Fruit fly (Drosophila melanogaster): Measurements from ENCODE around the gene Tk.

Gene Tk

dm6 chr3R:11992934-11993670 is 12.2 kb downstream of the Tk start, which contains the start of gene mfas (continued):
- TF ChIP-seq CG10979 (tag; optimal IDR thresholded peaks at IDR 0.05) (no peak), sens (GFP tag) (peak; percentile 66), maf-S (GFP tag; optimal IDR thresholded peaks at IDR 0.05) (no peak), Side (GFP tag; optimal IDR thresholded peaks at IDR 0.05) (peak; percentile 19), Xrp1 (GFP tag; IDR thresholded peaks at IDR 0.05) (peak; percentile 16), CG10431 (GFP tag; optimal IDR thresholded peaks at IDR 0.05) (peak; percentile 20), Sox100B (GFP tag; optimal IDR thresholded peaks at IDR 0.05) (peak; percentile 18), Blimp-1 (GFP tag; optimal IDR thresholded peaks at IDR 0.05) (peak; percentile 55), CG7839 (tag; optimal IDR thresholded peaks at IDR 0.05) (no peak), Rx (GFP tag; IDR thresholded peaks at IDR 0.05) (no peak), Dll (GFP tag; IDR thresholded peaks at IDR 0.05; ENCODE audit: partially characterized antibody) (0 out of 4 replicates have a peak, but pooled peaks have one; percentile 10), HHEX (GFP tag; optimal IDR thresholded peaks at IDR 0.05) (peak; percentile 17), Dbx (GFP tag; IDR thresholded peaks at IDR 0.05) (peak; percentile 12; the same call in 1 of the 3 replicates), ara (GFP tag; IDR thresholded peaks at IDR 0.05) (0 out of 2 replicates have a peak, but pooled peaks have one; percentile 6), nom (GFP tag; optimal IDR thresholded peaks at IDR 0.05) (peak; percentile 23), CG2875 (GFP tag; optimal IDR thresholded peaks at IDR 0.05) (peak; percentile 43), CG8290 (GFP tag; optimal IDR thresholded peaks at IDR 0.05) (no peak), CG8290 (tag; optimal IDR thresholded peaks at IDR 0.05) (peak in 1 of 2 experiments; percentile 42), CG3163 (GFP tag; optimal IDR thresholded peaks at IDR 0.05) (peak; percentile 32), Awh (GFP tag; IDR thresholded peaks at IDR 0.05) (0 out of 2 replicates have a peak, but pooled peaks have one; percentile 31), CG17912 (GFP tag; optimal IDR thresholded peaks at IDR 0.05) (peak; percentile 70), org-1 (GFP tag; optimal IDR thresholded peaks at IDR 0.05) (no peak), Sox102F (GFP tag; optimal IDR thresholded peaks at IDR 0.05) (peak; percentile 14), bbx (GFP tag; IDR thresholded peaks at IDR 0.05; ENCODE audit: partially characterized antibody) (peak; percentile 22; the same call in 1 of the 2 replicates), Jarid2 (GFP tag; optimal IDR thresholded peaks at IDR 0.05) (peak; percentile 86), pb (GFP tag; optimal IDR thresholded peaks at IDR 0.05) (peak; percentile 5), CG2889 (GFP tag; IDR thresholded peaks at IDR 0.05) (no peak), sc (optimal IDR thresholded peaks at IDR 0.05) (no peak), sc (GFP tag; optimal IDR thresholded peaks at IDR 0.05) (peak; percentile 15), nau (GFP tag; optimal IDR thresholded peaks at IDR 0.05) (peak; percentile 63), CG9437 (GFP tag; optimal IDR thresholded peaks at IDR 0.05) (peak; percentile 1), zf30C (GFP tag; optimal IDR thresholded peaks at IDR 0.05) (peak; percentile 14), CG1832 (GFP tag; optimal IDR thresholded peaks at IDR 0.05) (no peak), B-H2 (GFP tag; optimal IDR thresholded peaks at IDR 0.05) (no peak), CG13624 (GFP tag; optimal IDR thresholded peaks at IDR 0.05) (no peak), CG13424 (tag; optimal IDR thresholded peaks at IDR 0.05) (no peak), CG1647 (GFP tag; optimal IDR thresholded peaks at IDR 0.05) (peak; percentile 17), crc (GFP tag; optimal IDR thresholded peaks at IDR 0.05) (peak; percentile 7), HLH4C (GFP tag; IDR thresholded peaks at IDR 0.05; ENCODE audit: partially characterized antibody) (peak; percentile 36; the same call in 1 of the 3 replicates), bsh (GFP tag; optimal IDR thresholded peaks at IDR 0.05) (peak in 1 of 2 experiments; percentile 52), lab (GFP tag; optimal IDR thresholded peaks at IDR 0.05) (peak; percentile 61), kni (GFP tag; optimal IDR thresholded peaks at IDR 0.05) (peak; percentile 39), zen2 (GFP tag; IDR thresholded peaks at IDR 0.05; ENCODE audit: partially characterized antibody) (peak; percentile 6; the same call in 1 of the 3 replicates), Trl (optimal IDR thresholded peaks at IDR 0.05) (peak; percentile 39 to 44), Trl (GFP tag; optimal IDR thresholded peaks at IDR 0.05) (no peak), CG17359 (tag; optimal IDR thresholded peaks at IDR 0.05) (peak; percentile 34), sqz (GFP tag; optimal IDR thresholded peaks at IDR 0.05) (peak; percentile 35), CG7987 (GFP tag; optimal IDR thresholded peaks at IDR 0.05) (peak; percentile 27)
